Fruit fly (Drosophila melanogaster): Measurements from ENCODE around the gene CG14106.

The CG14106 gene

DNA sequence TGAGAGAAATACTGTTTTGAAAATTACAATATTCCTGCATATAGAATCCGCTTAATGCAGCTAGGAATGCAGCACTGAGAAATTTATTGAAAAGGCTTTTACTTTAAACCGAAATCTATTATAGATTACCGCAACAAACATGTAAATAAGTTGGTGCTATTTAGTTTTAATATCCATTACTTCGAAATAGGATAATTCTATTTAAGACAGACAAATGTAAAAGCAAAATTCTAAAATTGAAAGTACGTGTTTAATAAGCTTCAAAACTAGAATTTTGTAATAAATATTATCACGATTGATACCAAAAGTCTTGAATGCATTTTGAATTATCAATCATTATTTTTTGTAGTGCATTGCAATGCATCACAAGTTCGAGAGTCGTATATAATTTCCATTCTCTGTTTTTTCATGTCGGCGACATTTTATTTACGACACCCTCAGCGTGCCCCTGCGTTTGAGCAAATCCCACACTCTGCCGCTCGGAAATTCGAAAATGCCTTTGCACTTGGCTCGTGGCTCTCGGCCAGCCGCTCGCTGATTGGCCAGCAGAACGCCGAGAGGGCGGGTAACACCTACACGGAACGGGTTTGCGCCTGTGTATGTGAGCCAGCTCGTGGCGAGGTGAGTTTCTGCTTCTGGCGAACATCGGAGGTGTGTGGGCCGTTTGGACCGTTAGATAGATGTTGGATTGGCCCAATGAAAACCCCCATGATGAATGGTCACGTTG, 22.2 kb downstream of the CG14106 start:
- TF ChIP-seq sage (GFP tag; optimal IDR thresholded peaks at IDR 0.05) (no peak), Sp1 (GFP tag; optimal IDR thresholded peaks at IDR 0.05) (no peak), Hnf4 (GFP tag; optimal IDR thresholded peaks at IDR 0.05) (no peak), OdsH (GFP tag; optimal IDR thresholded peaks at IDR 0.05) (no peak), Hr78 (GFP tag; optimal IDR thresholded peaks at IDR 0.05) (no peak), brk (GFP tag; optimal IDR thresholded peaks at IDR 0.05) (no peak), Jra (GFP tag; optimal IDR thresholded peaks at IDR 0.05) (no peak), Myc (optimal IDR thresholded peaks at IDR 0.05) (no peak), dmrt93B (GFP tag; optimal IDR thresholded peaks at IDR 0.05) (no peak), tai (GFP tag; optimal IDR thresholded peaks at IDR 0.05) (no peak), br (GFP tag; optimal IDR thresholded peaks at IDR 0.05) (no peak), h (GFP tag; optimal IDR thresholded peaks at IDR 0.05) (no peak), fru (GFP tag; optimal IDR thresholded peaks at IDR 0.05) (no peak), CrebA (GFP tag; optimal IDR thresholded peaks at IDR 0.05; ENCODE audit: borderline replicate concordance) (no peak)

DNA sequence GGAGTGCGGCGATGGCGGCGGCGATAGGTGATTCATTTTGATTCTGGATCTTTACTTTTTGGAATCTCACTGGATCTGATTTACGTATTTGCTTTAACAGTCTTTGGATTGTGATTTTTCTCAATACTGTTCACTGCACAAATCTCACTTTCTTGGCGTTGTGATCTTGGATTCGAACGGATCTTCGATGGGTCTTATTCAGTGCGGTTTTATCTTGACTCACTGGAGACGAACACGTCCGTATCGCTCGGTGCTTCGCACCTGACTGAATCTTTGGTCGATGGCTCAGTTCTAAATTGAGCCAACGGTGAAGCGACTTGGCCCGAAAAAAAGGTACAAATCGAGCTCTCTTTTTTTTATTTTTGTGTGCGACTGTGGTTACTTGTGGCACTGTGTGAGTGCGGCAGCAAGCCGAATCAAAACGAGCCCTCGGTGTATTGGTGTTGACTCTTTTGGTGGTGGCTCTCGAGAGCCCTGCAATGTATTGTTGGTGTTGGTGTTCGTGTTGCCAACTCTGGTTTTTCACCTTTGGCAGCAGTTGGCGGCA, 24.5 kb downstream of the CG14106 start, which contains the start of gene sens:
TSS of gene sens (minus strand) at position 254 of the 547 bp plus-strand sequence.
- TF ChIP-seq dsf (GFP tag; optimal IDR thresholded peaks at IDR 0.05; ENCODE audit: borderline replicate concordance) = no peak
- TF ChIP-seq jim (GFP tag; optimal IDR thresholded peaks at IDR 0.05) = peak; percentile 35
- TF ChIP-seq N (GFP tag; optimal IDR thresholded peaks at IDR 0.05) = no peak
- TF ChIP-seq Rel (GFP tag; optimal IDR thresholded peaks at IDR 0.05) = no peak
- no peak for TF ChIP-seq Rel (tag; optimal IDR thresholded peaks at IDR 0.05)
- peak; percentile 38 for TF ChIP-seq Jra (GFP tag; optimal IDR thresholded peaks at IDR 0.05)
- no peak for TF ChIP-seq CrebA (GFP tag; optimal IDR thresholded peaks at IDR 0.05; ENCODE audit: borderline replicate concordance)
- TF ChIP-seq Sp1 (GFP tag; optimal IDR thresholded peaks at IDR 0.05) = peak; percentile 32

DNA sequence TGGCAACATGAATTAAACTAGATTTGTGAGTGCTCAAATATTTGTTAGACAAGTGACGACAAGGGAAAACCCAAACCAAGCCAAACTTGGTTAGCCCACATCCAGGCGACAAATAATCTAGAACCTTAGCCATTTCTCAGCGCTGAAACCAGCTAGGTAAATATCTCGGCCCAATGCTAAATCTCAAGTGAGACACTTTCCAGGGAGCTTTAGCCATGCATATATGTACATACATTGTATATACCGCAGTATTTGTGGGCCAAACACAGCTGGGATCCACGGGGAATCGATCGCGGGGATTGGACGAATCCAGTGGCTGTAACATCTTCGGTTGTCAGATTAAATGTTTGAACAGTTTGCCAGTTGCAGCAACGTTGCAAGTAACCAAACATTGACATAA, 27.8 kb downstream of the CG14106 start:
- no peak for TF ChIP-seq Rel (GFP tag; optimal IDR thresholded peaks at IDR 0.05)
- no peak for TF ChIP-seq Rel (tag; optimal IDR thresholded peaks at IDR 0.05)
- TF ChIP-seq lola (GFP tag; optimal IDR thresholded peaks at IDR 0.05) = no peak
- TF ChIP-seq OdsH (GFP tag; optimal IDR thresholded peaks at IDR 0.05) = no peak

DNA sequence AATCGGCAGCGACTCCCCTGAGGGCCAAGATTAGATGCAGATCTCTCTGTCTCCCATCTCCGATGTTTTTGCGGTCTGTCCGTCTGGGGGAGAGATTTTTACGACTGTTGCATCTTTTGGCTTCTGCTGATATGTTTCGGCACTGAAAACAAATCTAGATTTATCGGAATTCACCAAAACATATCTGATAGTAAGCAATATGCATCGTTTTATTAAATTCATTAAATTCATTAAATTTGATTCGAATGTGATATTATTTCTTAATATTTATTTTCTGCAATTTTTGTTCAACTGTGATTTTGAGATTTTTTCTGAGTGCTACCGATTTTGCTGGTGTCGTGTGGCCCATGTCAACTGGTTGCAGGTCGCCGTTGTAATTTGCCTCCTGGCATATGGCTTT, 31.9 kb downstream of the CG14106 start:
- TF ChIP-seq CG32264 (GFP tag; optimal IDR thresholded peaks at IDR 0.05) = no peak
- no peak for TF ChIP-seq br (GFP tag; optimal IDR thresholded peaks at IDR 0.05)
- TF ChIP-seq foxo (GFP tag; optimal IDR thresholded peaks at IDR 0.05) = peak in 1 of 2 experiments; percentile 20
- peak; percentile 22 for TF ChIP-seq OdsH (GFP tag; optimal IDR thresholded peaks at IDR 0.05)
- no peak for TF ChIP-seq psq (GFP tag; optimal IDR thresholded peaks at IDR 0.05)
- peak; percentile 23 for TF ChIP-seq HLH106 (tag; optimal IDR thresholded peaks at IDR 0.05)

DNA sequence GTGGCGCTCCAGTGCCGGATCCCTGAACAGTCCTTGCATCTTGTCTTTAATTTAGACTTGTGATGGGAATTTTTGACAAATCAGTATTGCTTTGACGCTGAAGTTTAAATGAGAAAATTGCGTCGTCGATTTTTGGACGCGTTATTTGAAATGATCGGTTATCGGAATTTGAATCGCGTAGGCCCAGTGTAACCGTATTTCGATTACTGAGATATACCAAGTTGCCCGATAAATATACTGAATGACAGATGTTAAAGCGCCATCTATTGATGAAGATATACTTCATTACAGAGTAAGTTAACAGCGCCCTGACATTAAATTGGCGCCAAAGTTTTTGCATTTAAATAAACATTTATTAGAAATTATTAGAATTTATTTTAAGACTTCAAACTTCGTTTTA, 35.6 kb downstream of the CG14106 start, which contains the start of gene Poc1:
TSS of gene Poc1 (minus strand) at position 173 of the 400 bp plus-strand sequence.
- no peak for TF ChIP-seq Hr83 (GFP tag; optimal IDR thresholded peaks at IDR 0.05; ENCODE audit: poor library complexity, severe bottlenecking)
- TF ChIP-seq N (GFP tag; optimal IDR thresholded peaks at IDR 0.05) = no peak
- no peak for TF ChIP-seq Mio (GFP tag; optimal IDR thresholded peaks at IDR 0.05)
- no peak for TF ChIP-seq CG9705 (GFP tag; optimal IDR thresholded peaks at IDR 0.05)
- TF ChIP-seq Abd-B (GFP tag; optimal IDR thresholded peaks at IDR 0.05) = no peak
- no peak for TF ChIP-seq brk (GFP tag; optimal IDR thresholded peaks at IDR 0.05)
- TF ChIP-seq foxo (GFP tag; optimal IDR thresholded peaks at IDR 0.05) = no peak
- TF ChIP-seq Rel (GFP tag; optimal IDR thresholded peaks at IDR 0.05) = no peak
- no peak for TF ChIP-seq Rel (tag; optimal IDR thresholded peaks at IDR 0.05)
- no peak for TF ChIP-seq Hnf4 (GFP tag; optimal IDR thresholded peaks at IDR 0.05)

DNA sequence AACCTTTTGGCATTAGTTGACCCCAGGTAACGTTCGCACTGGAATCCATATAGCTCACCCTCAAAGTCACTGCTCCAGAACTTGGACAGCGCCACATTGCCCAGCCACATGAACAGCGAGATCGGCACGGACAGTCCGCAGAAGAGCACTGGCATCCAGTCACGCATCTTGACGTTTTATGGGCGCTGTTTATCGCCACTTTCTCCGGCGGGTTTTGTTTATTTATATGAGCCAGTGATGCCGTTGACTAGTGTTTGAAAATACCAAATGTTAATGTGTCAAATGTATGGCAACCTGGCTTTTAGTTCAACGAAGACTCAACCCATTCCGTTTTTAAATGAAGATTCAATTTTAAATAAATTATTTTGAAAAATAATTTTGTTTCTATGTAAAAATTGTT, 37.9 kb downstream of the CG14106 start, which contains the start of gene CG10171:
TSS of gene CG10171 (minus strand) at position 300 of the 400 bp plus-strand sequence.
- peak; percentile 20 for TF ChIP-seq Myc (optimal IDR thresholded peaks at IDR 0.05)
- no peak for TF ChIP-seq brk (GFP tag; optimal IDR thresholded peaks at IDR 0.05)
- TF ChIP-seq N (GFP tag; optimal IDR thresholded peaks at IDR 0.05) = no peak
